In the genomic region with DNA sequence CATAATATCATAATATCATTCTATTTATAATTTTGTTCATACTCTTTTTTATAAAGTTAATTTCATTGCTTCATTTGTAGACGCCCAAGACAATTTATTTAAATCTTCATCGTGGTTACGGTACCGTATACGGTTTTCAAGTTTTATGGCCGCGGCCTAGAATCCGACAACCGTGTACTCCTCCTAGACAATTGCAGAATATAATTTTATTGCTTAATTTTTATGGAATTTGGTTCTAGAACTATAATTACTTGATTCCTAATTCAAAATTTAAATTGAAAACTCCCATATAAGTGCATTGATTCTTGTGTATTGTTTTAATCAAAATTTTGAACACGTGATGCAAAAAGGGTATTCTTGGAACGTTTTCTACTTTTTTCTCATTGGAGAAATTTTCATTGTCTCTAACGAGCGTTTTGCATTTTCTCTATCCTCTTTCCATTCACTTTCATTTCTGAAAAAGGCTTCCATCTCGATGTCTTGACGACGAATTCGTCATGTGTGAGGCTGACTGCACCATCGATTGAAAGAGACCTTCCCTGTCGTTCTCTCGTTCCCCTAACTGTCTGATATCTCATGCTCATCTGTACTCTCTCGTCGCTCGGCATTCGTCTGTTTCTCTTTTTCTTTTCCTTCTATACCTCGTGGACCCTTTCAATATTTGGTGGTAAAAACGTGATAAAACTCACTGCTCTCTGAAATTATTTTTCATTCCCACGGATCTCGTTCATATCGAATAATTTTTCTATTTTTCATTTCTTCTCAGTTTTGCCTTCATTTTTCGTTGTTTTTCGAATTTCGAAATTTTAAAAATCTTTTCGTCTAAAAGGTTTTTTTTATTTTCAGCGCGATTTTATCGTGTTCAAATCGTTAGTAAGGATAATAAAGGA, we compare ENCODE assay signal across 6 worm cellular contexts.
A peak's percentile ranks its signal among the peaks of the same experiment; 100 is the strongest.
TF ChIP-seq lines count a peak whose summit lies in the region.

A gene (plus strand): TSS at position 840 of the 890 bp plus-strand sequence.

TF ChIP-seq in whole organism, L1 larva, 84 proteins besides CTCF, POLR2A, EP300 and RAD21 (continued from another document and continues in another):
- peak; percentile 3 for TF ChIP-seq elt-2 (tag; optimal IDR thresholded peaks at IDR 0.05; lab: Kevin White, UChicago)
- TF ChIP-seq ceh-63 (GFP tag; optimal IDR thresholded peaks at IDR 0.05; lab: Kevin White, UChicago): no peak
- peak; percentile 14 to 32 (median 19) for TF ChIP-seq dpl-1 (GFP tag; optimal IDR thresholded peaks at IDR 0.05; lab: Kevin White, UChicago)
- TF ChIP-seq irx-1 (tag; optimal IDR thresholded peaks at IDR 0.05; lab: Kevin White, UChicago): peak; percentile 64
- TF ChIP-seq mdl-1 (tag; optimal IDR thresholded peaks at IDR 0.05; lab: Kevin White, UChicago): peak in 1 of 2 experiments; percentile 40
- no peak for TF ChIP-seq tbx-2 (tag; optimal IDR thresholded peaks at IDR 0.05; lab: Kevin White, UChicago)
- TF ChIP-seq lsy-2 (tag; optimal IDR thresholded peaks at IDR 0.05; lab: Kevin White, UChicago): peak; percentile 6 to 32
- no peak for TF ChIP-seq mab-9 (GFP tag; IDR thresholded peaks at IDR 0.05; lab: Robert Waterston, UW)
- TF ChIP-seq nhr-84 (tag; optimal IDR thresholded peaks at IDR 0.05; lab: Kevin White, UChicago): no peak
- TF ChIP-seq hlh-4 (tag; optimal IDR thresholded peaks at IDR 0.05; lab: Kevin White, UChicago): no peak
- no peak for TF ChIP-seq mef-2 (tag; optimal IDR thresholded peaks at IDR 0.05; lab: Kevin White, UChicago)
- TF ChIP-seq egl-27 (tag; optimal IDR thresholded peaks at IDR 0.05; lab: Kevin White, UChicago): no peak
- TF ChIP-seq isw-1 (GFP tag; IDR thresholded peaks at IDR 0.05; lab: Robert Waterston, UW): no peak; the same call in 1 of the 2 replicates
- TF ChIP-seq F16B12.6 (tag; optimal IDR thresholded peaks at IDR 0.05; lab: Kevin White, UChicago): no peak
- peak; percentile 3 for TF ChIP-seq egl-13 (tag; optimal IDR thresholded peaks at IDR 0.05; lab: Kevin White, UChicago)
- TF ChIP-seq ama-1 (optimal IDR thresholded peaks at IDR 0.05; lab: Kevin White, UChicago): no peak
- no peak for TF ChIP-seq unc-30 (tag; optimal IDR thresholded peaks at IDR 0.05; lab: Kevin White, UChicago)
- TF ChIP-seq fos-1 (tag; optimal IDR thresholded peaks at IDR 0.05; lab: Kevin White, UChicago): no peak
- no peak for TF ChIP-seq ztf-4 (tag; optimal IDR thresholded peaks at IDR 0.05; lab: Kevin White, UChicago)
- peak; percentile 21 for TF ChIP-seq lin-14 (GFP tag; optimal IDR thresholded peaks at IDR 0.05; lab: Kevin White, UChicago)

TF ChIP-seq in whole organism, L2 larva, 48 proteins besides CTCF, POLR2A, EP300 and RAD21 (continued from another document and continues in another):
- no peak for TF ChIP-seq blmp-1 (tag; optimal IDR thresholded peaks at IDR 0.05; lab: Kevin White, UChicago; ENCODE audit: insufficient read depth)
- no peak for TF ChIP-seq lin-11 (tag; optimal IDR thresholded peaks at IDR 0.05; lab: Kevin White, UChicago)
- TF ChIP-seq unc-39 (tag; optimal IDR thresholded peaks at IDR 0.05; lab: Kevin White, UChicago): no peak
- no peak for TF ChIP-seq ztf-4 (tag; optimal IDR thresholded peaks at IDR 0.05; lab: Kevin White, UChicago)
- TF ChIP-seq lsy-2 (tag; optimal IDR thresholded peaks at IDR 0.05; lab: Kevin White, UChicago): peak in 1 of 2 experiments; percentile 39
- no peak for TF ChIP-seq nhr-6 (tag; optimal IDR thresholded peaks at IDR 0.05; lab: Kevin White, UChicago)
- TF ChIP-seq snpc-4 (tag; optimal IDR thresholded peaks at IDR 0.05; lab: Kevin White, UChicago): no peak
- no peak for TF ChIP-seq mab-5 (tag; optimal IDR thresholded peaks at IDR 0.05; lab: Kevin White, UChicago)
- no peak for TF ChIP-seq unc-55 (GFP tag; optimal IDR thresholded peaks at IDR 0.05; lab: Kevin White, UChicago)
- no peak for TF ChIP-seq alr-1 (tag; optimal IDR thresholded peaks at IDR 0.05; lab: Kevin White, UChicago)
- TF ChIP-seq nhr-25 (tag; optimal IDR thresholded peaks at IDR 0.05; lab: Kevin White, UChicago): no peak
- no peak for TF ChIP-seq sem-4 (tag; optimal IDR thresholded peaks at IDR 0.05; lab: Kevin White, UChicago)
- TF ChIP-seq gmeb-1 (tag; optimal IDR thresholded peaks at IDR 0.05; lab: Kevin White, UChicago): no peak
- TF ChIP-seq egl-27 (tag; optimal IDR thresholded peaks at IDR 0.05; lab: Kevin White, UChicago): no peak
- no peak for TF ChIP-seq nhr-12 (tag; optimal IDR thresholded peaks at IDR 0.05; lab: Kevin White, UChicago)
- no peak for TF ChIP-seq peb-1 (tag; optimal IDR thresholded peaks at IDR 0.05; lab: Kevin White, UChicago)
- TF ChIP-seq nhr-77 (tag; optimal IDR thresholded peaks at IDR 0.05; lab: Kevin White, UChicago): no peak
- peak; percentile 16 for TF ChIP-seq sma-9 (GFP tag; optimal IDR thresholded peaks at IDR 0.05; lab: Kevin White, UChicago)
- TF ChIP-seq sma-9 (tag; optimal IDR thresholded peaks at IDR 0.05; lab: Kevin White, UChicago): no peak
- TF ChIP-seq ceh-16 (tag; optimal IDR thresholded peaks at IDR 0.05; lab: Kevin White, UChicago): no peak
- TF ChIP-seq crh-2 (tag; optimal IDR thresholded peaks at IDR 0.05; lab: Kevin White, UChicago): no peak
- no peak for TF ChIP-seq R02D3.7 (tag; optimal IDR thresholded peaks at IDR 0.05; lab: Kevin White, UChicago)

TF ChIP-seq in whole organism, L3 larva, 47 proteins besides CTCF, POLR2A, EP300 and RAD21 (continued from another document):
- peak; percentile 60 for TF ChIP-seq hmg-11 (tag; optimal IDR thresholded peaks at IDR 0.05; lab: Kevin White, UChicago)

TF ChIP-seq in whole organism, L4 larva, 104 proteins besides CTCF, POLR2A, EP300 and RAD21 (continued from another document):
- TF ChIP-seq mdl-1 (tag; optimal IDR thresholded peaks at IDR 0.05; lab: Kevin White, UChicago) (peak in 1 of 2 experiments; percentile 67), ZK546.5 (tag; optimal IDR thresholded peaks at IDR 0.05; lab: Kevin White, UChicago) (no peak), hlh-11 (tag; optimal IDR thresholded peaks at IDR 0.05; lab: Kevin White, UChicago) (peak; percentile 57), dmd-9 (GFP tag; IDR thresholded peaks at IDR 0.05; lab: Robert Waterston, UW) (no peak), lin-13 (GFP tag; optimal IDR thresholded peaks at IDR 0.05; lab: Kevin White, UChicago) (no peak), nhr-6 (tag; optimal IDR thresholded peaks at IDR 0.05; lab: Kevin White, UChicago) (no peak), zfp-2 (tag; optimal IDR thresholded peaks at IDR 0.05; lab: Kevin White, UChicago) (no peak), lin-29 (GFP tag; IDR thresholded peaks at IDR 0.05; lab: Robert Waterston, UW) (no peak), lin-38 (GFP tag; IDR thresholded peaks at IDR 0.05; lab: Robert Waterston, UW) (peak; percentile 20; the same call in 1 of the 2 replicates), nhr-25 (tag; optimal IDR thresholded peaks at IDR 0.05; lab: Kevin White, UChicago; ENCODE audit: borderline replicate concordance, insufficient read depth) (no peak), skn-1 (tag; optimal IDR thresholded peaks at IDR 0.05; lab: Kevin White, UChicago) (no peak), php-3 (GFP tag; IDR thresholded peaks at IDR 0.05; lab: Robert Waterston, UW) (no peak), aha-1 (tag; lab: Kevin White, UChicago) (peak; percentile 15), hif-1 (tag; optimal IDR thresholded peaks at IDR 0.05; lab: Kevin White, UChicago) (peak in 1 of 2 experiments; percentile 25), ceh-28 (tag; optimal IDR thresholded peaks at IDR 0.05; lab: Kevin White, UChicago) (peak; percentile 59), spr-3 (GFP tag; optimal IDR thresholded peaks at IDR 0.05; lab: Kevin White, UChicago) (no peak), zag-1 (tag; optimal IDR thresholded peaks at IDR 0.05; lab: Kevin White, UChicago) (no peak), mxl-3 (GFP tag; optimal IDR thresholded peaks at IDR 0.05; lab: Kevin White, UChicago) (peak; percentile 28), unc-130 (GFP tag; optimal IDR thresholded peaks at IDR 0.05; lab: Kevin White, UChicago) (peak; percentile 6), mes-2 (tag; optimal IDR thresholded peaks at IDR 0.05; lab: Kevin White, UChicago; ENCODE audit: poor library complexity, severe bottlenecking) (peak; percentile 75)

TF ChIP-seq in whole organism, late embryonic, 69 proteins besides CTCF, POLR2A, EP300 and RAD21 (continued from another document):
- TF ChIP-seq C08G9.2 (tag; optimal IDR thresholded peaks at IDR 0.05; lab: Kevin White, UChicago): peak; percentile 37
- peak; percentile 17 for TF ChIP-seq nfya-1 (tag; optimal IDR thresholded peaks at IDR 0.05; lab: Kevin White, UChicago)
TF ChIP-seq in whole organism, late embryonic: peak in this region for 8.

TF ChIP-seq in whole organism, young adult, 124 proteins besides CTCF, POLR2A, EP300 and RAD21 (continued from another document):
- TF ChIP-seq attf-3 (GFP tag; conservative IDR thresholded peaks at IDR 0.05; lab: Robert Waterston, UW) (no peak), zfh-2 (GFP tag; conservative IDR thresholded peaks at IDR 0.05; lab: Robert Waterston, UW) (no peak), attf-5 (GFP tag; optimal IDR thresholded peaks at IDR 0.05; lab: Kevin White, UChicago) (peak; percentile 66)
TF ChIP-seq in whole organism, young adult: peak in this region for 5.
